Worm (Caenorhabditis elegans) whole organism, midembryonic: Measurements from ENCODE around the gene C38C3.6.

ENCODE experiments used
- cog-1 ChIP-seq: sonication (generic microtip); optimal IDR thresholded peaks from 2 replicates; lab custom pipeline; 2016; ENCODE audit warnings: missing genetic modification characterization, missing compliant biosample characterization
- flt-1 ChIP-seq: fragments of 200-800 bp; sonication (Bioruptor generic); IDR thresholded peaks from 2 replicates; pipeline ENCODE4 v1.3.6; 2022; ENCODE audit warnings: missing genetic modification characterization, missing compliant biosample characterization
- klf-2 ChIP-seq: fragments of 200-800 bp; sonication (Bioruptor generic); conservative IDR thresholded peaks from 2 replicates; pipeline ENCODE4 v1.3.6; 2022; ENCODE audit warnings: missing genetic modification reagents, missing genetic modification characterization, missing compliant biosample characterization
- med-1 ChIP-seq: sonication (generic microtip); optimal IDR thresholded peaks from 2 replicates; lab custom pipeline; 2017; ENCODE audit warnings: missing genetic modification characterization, mild to moderate bottlenecking, missing compliant biosample characterization, antibody characterized with exemption, missing genetic modification reagents; ENCODE audit not compliant: insufficient read depth
- ref-1 ChIP-seq: fragments of 200-800 bp; sonication (Bioruptor generic); conservative IDR thresholded peaks from 2 replicates; pipeline ENCODE4 v1.3.6; 2022; ENCODE audit warnings: missing genetic modification reagents, missing genetic modification characterization, missing compliant biosample characterization
- ztf-29 ChIP-seq: fragments of 200-800 bp; sonication (Bioruptor generic); IDR thresholded peaks from 2 replicates; pipeline ENCODE4 v1.3.6; 2022; ENCODE audit warnings: missing genetic modification reagents, missing genetic modification characterization, missing compliant biosample characterization

ce11 chrV:1487262-1487661 lies 4.1 kb downstream of the C38C3.6 start:
- no peak for TF ChIP-seq med-1 (GFP tag; lab: Kevin White, UChicago)
- no peak for TF ChIP-seq cog-1
- no peak for TF ChIP-seq ztf-29 (GFP tag; lab: Robert Waterston, UW)
- TF ChIP-seq klf-2 (GFP tag; lab: Robert Waterston, UW) = no peak
- no peak for TF ChIP-seq flt-1 (GFP tag; lab: Robert Waterston, UW)
- no peak for TF ChIP-seq ref-1
